In genomic region chr3L:6784635-6785606, dm6 we compare ENCODE assay signal across 3 fruit fly cellular contexts.
TF ChIP-seq lines count a peak whose summit lies in the region.

No protein-coding gene starts in this region.

- TF ChIP-seq CTCF in S2 (optimal IDR thresholded peaks at IDR 0.05; lab: Kevin White, UChicago), result peak; percentile 42 to 44
- peak; percentile 29 for TF ChIP-seq CTCF in whole organism, embryonic (GFP tag; optimal IDR thresholded peaks at IDR 0.05; lab: Kevin White, UChicago)

TF ChIP-seq in whole organism, adult, 20 proteins besides CTCF, POLR2A, EP300 and RAD21:
- TF ChIP-seq kay (GFP tag; lab: Kevin White, UChicago; ENCODE audit: borderline replicate concordance), result peak; percentile 8
- TF ChIP-seq pad (GFP tag; optimal IDR thresholded peaks at IDR 0.05; lab: Kevin White, UChicago), result no peak
TF ChIP-seq in whole organism, adult: peak in this region for 1.

TF ChIP-seq in whole organism, embryonic, 481 proteins besides CTCF, POLR2A, EP300 and RAD21:
- TF ChIP-seq fru (optimal IDR thresholded peaks at IDR 0.05; lab: Kevin White, UChicago) (no peak), CG11695 (GFP tag; IDR thresholded peaks at IDR 0.05; lab: Robert Waterston, UW) (no peak), CG16815 (GFP tag; optimal IDR thresholded peaks at IDR 0.05; lab: Kevin White, UChicago) (no peak), Kr (GFP tag; optimal IDR thresholded peaks at IDR 0.05; lab: Kevin White, UChicago) (peak; percentile 98), CG4707 (GFP tag; optimal IDR thresholded peaks at IDR 0.05; lab: Kevin White, UChicago) (peak; percentile 15), crol (GFP tag; IDR thresholded peaks at IDR 0.05; lab: Robert Waterston, UW) (peak; percentile 23; the same call in 1 of the 2 replicates), pita (GFP tag; optimal IDR thresholded peaks at IDR 0.05; lab: Kevin White, UChicago) (peak; percentile 10), CG14441 (GFP tag; IDR thresholded peaks at IDR 0.05; lab: Robert Waterston, UW) (no peak), sqz (GFP tag; optimal IDR thresholded peaks at IDR 0.05; lab: Kevin White, UChicago) (peak; percentile 78), Ets97D (GFP tag; optimal IDR thresholded peaks at IDR 0.05; lab: Kevin White, UChicago) (peak; percentile 66), onecut (GFP tag; IDR thresholded peaks at IDR 0.05; lab: Robert Waterston, UW) (no peak), chm (GFP tag; IDR thresholded peaks at IDR 0.05; lab: Robert Waterston, UW) (peak; percentile 56; the same call in 1 of the 2 replicates), CG1602 (GFP tag; optimal IDR thresholded peaks at IDR 0.05; lab: Kevin White, UChicago) (no peak), Rx (GFP tag; IDR thresholded peaks at IDR 0.05; lab: Robert Waterston, UW) (no peak), HmgD (GFP tag; optimal IDR thresholded peaks at IDR 0.05; lab: Kevin White, UChicago) (no peak), kni (GFP tag; optimal IDR thresholded peaks at IDR 0.05; lab: Kevin White, UChicago) (peak; percentile 77), nerfin-2 (GFP tag; IDR thresholded peaks at IDR 0.05; lab: Robert Waterston, UW; ENCODE audit: partially characterized antibody) (no peak), pros (GFP tag; optimal IDR thresholded peaks at IDR 0.05; lab: Kevin White, UChicago) (peak; percentile 71), CG2199 (GFP tag; IDR thresholded peaks at IDR 0.05; lab: Robert Waterston, UW) (0 out of 3 replicates have a peak, but pooled peaks have one; percentile 44), Atf6 (GFP tag; IDR thresholded peaks at IDR 0.05; lab: Robert Waterston, UW) (no peak), insv (GFP tag; optimal IDR thresholded peaks at IDR 0.05; lab: Kevin White, UChicago) (peak; percentile 19 to 92), sens (GFP tag; lab: Kevin White, UChicago) (peak; percentile 80), ci (GFP tag; IDR thresholded peaks at IDR 0.05; lab: Robert Waterston, UW) (0 out of 3 replicates have a peak, but pooled peaks have one; percentile 33), CG42726 (GFP tag; IDR thresholded peaks at IDR 0.05; lab: Robert Waterston, UW; ENCODE audit: partially characterized antibody) (no peak), BtbVII (GFP tag; optimal IDR thresholded peaks at IDR 0.05; lab: Kevin White, UChicago) (no peak), zen (tag; optimal IDR thresholded peaks at IDR 0.05; lab: Kevin White, UChicago) (peak; percentile 4), Blimp-1 (GFP tag; optimal IDR thresholded peaks at IDR 0.05; lab: Kevin White, UChicago) (peak; percentile 96), gro (GFP tag; optimal IDR thresholded peaks at IDR 0.05; lab: Kevin White, UChicago) (no peak), vvl (GFP tag; IDR thresholded peaks at IDR 0.05; lab: Robert Waterston, UW) (peak; percentile 77)
TF ChIP-seq in whole organism, embryonic: peak in this region for 16.
